Fruit fly (Drosophila melanogaster) whole organism, embryonic: ENCODE measurements around the gene CG34179.
A peak's percentile ranks its signal among the peaks of the same experiment; 100 is the strongest.

Experiments used
- Adf1 ChIP-seq: fragments of 200-800 bp; sonication (Bioruptor generic); IDR thresholded peaks from 2 replicates; pipeline ENCODE4 v1.3.6; 2022; ENCODE audit warnings: missing biosample characterization, missing genetic modification characterization
- Atf-2 ChIP-seq: fragments of 200-800 bp; sonication (Bioruptor generic); optimal IDR thresholded peaks from 2 replicates; lab custom pipeline; 2016; ENCODE audit warnings: missing biosample characterization, missing genetic modification characterization
- B-H1 ChIP-seq: fragments of 200-800 bp; sonication (Bioruptor generic); IDR thresholded peaks from 3 replicates; pipeline ENCODE4 v1.3.6; 2022; ENCODE audit warnings: missing biosample characterization, missing genetic modification characterization
- CG10565 ChIP-seq: fragments of 200-800 bp; sonication (Bioruptor generic); optimal IDR thresholded peaks from 3 replicates; lab custom pipeline; 2016; ENCODE audit warnings: missing biosample characterization, mild to moderate bottlenecking, missing genetic modification characterization
- CG11398 ChIP-seq: fragments of 200-800 bp; sonication (Bioruptor generic); optimal IDR thresholded peaks from 2 replicates; lab custom pipeline; 2016; ENCODE audit warnings: missing biosample characterization, missing genetic modification characterization
- CG11504 ChIP-seq: fragments of 200-800 bp; sonication (Bioruptor generic); optimal IDR thresholded peaks from 3 replicates; lab custom pipeline; 2019; ENCODE audit warnings: missing biosample characterization, mild to moderate bottlenecking, missing genetic modification characterization, moderate library complexity
- CG1233 ChIP-seq: fragments of 200-800 bp; sonication (Bioruptor generic); optimal IDR thresholded peaks from 4 replicates; lab custom pipeline; 2018; ENCODE audit warnings: missing biosample characterization, mild to moderate bottlenecking, missing genetic modification characterization
- CG13123 ChIP-seq: fragments of 200-800 bp; sonication (Bioruptor generic); optimal IDR thresholded peaks from 2 replicates; lab custom pipeline; 2016; ENCODE audit warnings: missing biosample characterization, missing genetic modification characterization
- CG15073 ChIP-seq: fragments of 200-800 bp; sonication (Bioruptor generic); optimal IDR thresholded peaks from 2 replicates; lab custom pipeline; 2016; ENCODE audit warnings: missing biosample characterization, missing genetic modification characterization
- CG16813 ChIP-seq: fragments of 200-800 bp; sonication (Bioruptor generic); IDR thresholded peaks from 3 replicates; pipeline ENCODE4 v1.3.6; 2022; ENCODE audit warnings: missing biosample characterization, missing genetic modification characterization; ENCODE audit not compliant: partially characterized antibody
- CG2678 ChIP-seq: fragments of 200-800 bp; sonication (Bioruptor generic); optimal IDR thresholded peaks from 3 replicates; lab custom pipeline; 2019; ENCODE audit warnings: missing biosample characterization, mild to moderate bottlenecking, missing genetic modification characterization, moderate library complexity
- CG3163 ChIP-seq: fragments of 200-800 bp; sonication (Bioruptor generic); optimal IDR thresholded peaks from 3 replicates; lab custom pipeline; 2016; ENCODE audit warnings: missing biosample characterization, missing genetic modification characterization
- CG32532 ChIP-seq: fragments of 200-800 bp; sonication (Bioruptor generic); IDR thresholded peaks from 2 replicates; pipeline ENCODE4 v1.3.6; 2022; ENCODE audit warnings: missing biosample characterization, missing genetic modification characterization
- CG34422 ChIP-seq: fragments of 200-800 bp; sonication (Bioruptor generic); IDR thresholded peaks from 3 replicates; pipeline ENCODE4 v1.3.6; 2022; ENCODE audit warnings: missing biosample characterization, missing genetic modification characterization
- CG6254 ChIP-seq: fragments of 200-800 bp; sonication (Bioruptor generic); optimal IDR thresholded peaks from 3 replicates; lab custom pipeline; 2017; ENCODE audit warnings: mild to moderate bottlenecking, missing biosample characterization, missing genetic modification reagents, missing genetic modification characterization
- CG6765 ChIP-seq: fragments of 200-800 bp; sonication (Bioruptor generic); optimal IDR thresholded peaks from 3 replicates; lab custom pipeline; 2017; ENCODE audit warnings: missing biosample characterization, mild to moderate bottlenecking, missing genetic modification characterization
- CG7839 ChIP-seq: fragments of 200-800 bp; sonication (Bioruptor generic); optimal IDR thresholded peaks from 3 replicates; lab custom pipeline; 2018; ENCODE audit warnings: missing biosample characterization, mild to moderate bottlenecking, missing genetic modification characterization, moderate library complexity
- CG7928 ChIP-seq: fragments of 200-800 bp; sonication (Bioruptor generic); optimal IDR thresholded peaks from 2 replicates; lab custom pipeline; 2017; ENCODE audit warnings: missing biosample characterization, mild to moderate bottlenecking, missing genetic modification characterization
- CG7963 ChIP-seq: fragments of 200-800 bp; sonication (Bioruptor generic); IDR thresholded peaks from 3 replicates; pipeline ENCODE4 v1.3.6; 2022; ENCODE audit warnings: missing biosample characterization, missing genetic modification characterization; ENCODE audit not compliant: partially characterized antibody
- CG8281 ChIP-seq: fragments of 200-800 bp; sonication (Bioruptor generic); optimal IDR thresholded peaks from 2 replicates; lab custom pipeline; 2018; ENCODE audit warnings: missing biosample characterization, mild to moderate bottlenecking, missing genetic modification characterization, moderate library complexity
- D ChIP-seq, 2 experiments: fragments of 200-800 bp in 1 of 2; fragments of >200 bp in 1 of 2; sonication (Bioruptor generic) in 1 of 2; optimal IDR thresholded peaks; 2 replicates in 1 of 2; 3 replicates in 1 of 2; lab custom pipeline; 2017; ENCODE audit warnings: mild to moderate bottlenecking in 1 of 2, missing biosample characterization in 1 of 2, missing genetic modification characterization in 1 of 2, missing genetic modification reagents in 1 of 2
- Dbx ChIP-seq: fragments of 200-800 bp; sonication (Bioruptor generic); IDR thresholded peaks from 3 replicates; pipeline ENCODE4 v1.3.6; 2022; ENCODE audit warnings: missing biosample characterization, missing genetic modification characterization
- Deaf1 ChIP-seq: fragments of 200-800 bp; optimal IDR thresholded peaks from 3 replicates; lab custom pipeline; 2019; ENCODE audit warnings: missing biosample characterization, mild to moderate bottlenecking, missing genetic modification characterization, moderate library complexity
- Dll ChIP-seq: fragments of 200-800 bp; sonication (Bioruptor generic); IDR thresholded peaks from 4 replicates; pipeline ENCODE4 v1.3.6; 2022; ENCODE audit warnings: missing biosample characterization, missing genetic modification characterization; ENCODE audit not compliant: partially characterized antibody
- Dref ChIP-seq: fragments of 200-800 bp; sonication (Bioruptor generic); IDR thresholded peaks from 2 replicates; pipeline ENCODE4 v1.3.6; 2022; ENCODE audit warnings: missing biosample characterization, missing genetic modification characterization
- ERR ChIP-seq: fragments of 200-800 bp; sonication (Bioruptor generic); optimal IDR thresholded peaks from 2 replicates; lab custom pipeline; 2016; ENCODE audit warnings: missing biosample characterization, missing genetic modification characterization
- Gug ChIP-seq: fragments of 200-800 bp; sonication (Bioruptor generic); IDR thresholded peaks from 4 replicates; pipeline ENCODE4 v1.3.6; 2022; ENCODE audit warnings: missing biosample characterization, missing genetic modification characterization
- Hmx ChIP-seq: fragments of 200-800 bp; sonication (Bioruptor generic); optimal IDR thresholded peaks from 2 replicates; lab custom pipeline; 2016; ENCODE audit warnings: missing biosample characterization, missing genetic modification characterization
- Lim3 ChIP-seq: fragments of 200-800 bp; sonication (Bioruptor generic); IDR thresholded peaks from 2 replicates; pipeline ENCODE4 v1.3.6; 2022; ENCODE audit warnings: missing biosample characterization, missing genetic modification characterization
- Oli ChIP-seq: fragments of 200-800 bp; sonication (Bioruptor generic); optimal IDR thresholded peaks from 2 replicates; lab custom pipeline; 2018; ENCODE audit warnings: missing biosample characterization, mild to moderate bottlenecking, missing genetic modification characterization, moderate library complexity
- TFAM ChIP-seq: fragments of 200-800 bp; sonication (Bioruptor generic); optimal IDR thresholded peaks from 2 replicates; lab custom pipeline; 2017; ENCODE audit warnings: missing biosample characterization, missing genetic modification characterization, inconsistent platforms
- chm ChIP-seq: fragments of 200-800 bp; sonication (Bioruptor generic); IDR thresholded peaks from 2 replicates; pipeline ENCODE4 v1.3.6; 2022; ENCODE audit warnings: missing biosample characterization, missing genetic modification characterization
- crp ChIP-seq, 2 experiments: fragments of 200-800 bp; sonication (Bioruptor generic); optimal IDR thresholded peaks; 2 replicates in 1 of 2; 3 replicates in 1 of 2; lab custom pipeline; 2017; ENCODE audit warnings: missing biosample characterization in 2 of 2, missing genetic modification characterization in 2 of 2, mild to moderate bottlenecking in 1 of 2, moderate library complexity in 1 of 2
- fd3F ChIP-seq: fragments of 200-800 bp; sonication (Bioruptor generic); optimal IDR thresholded peaks from 2 replicates; lab custom pipeline; 2018; ENCODE audit warnings: missing biosample characterization, mild to moderate bottlenecking, missing genetic modification characterization, moderate library complexity
- fd96Cb ChIP-seq: fragments of 200-800 bp; sonication (Bioruptor generic); optimal IDR thresholded peaks from 2 replicates; lab custom pipeline; 2018; ENCODE audit warnings: missing biosample characterization, mild to moderate bottlenecking, missing genetic modification characterization, moderate library complexity
- fru ChIP-seq: fragments of >200 bp; optimal IDR thresholded peaks from 2 replicates; lab custom pipeline; 2017
- gcm ChIP-seq: fragments of 200-800 bp; sonication (Bioruptor generic); optimal IDR thresholded peaks from 2 replicates; lab custom pipeline; 2019; ENCODE audit warnings: missing biosample characterization, mild to moderate bottlenecking, missing genetic modification characterization, moderate library complexity
- gsb ChIP-seq: fragments of 200-800 bp; sonication (Bioruptor generic); IDR thresholded peaks from 2 replicates; pipeline ENCODE4 v1.3.6; 2022; ENCODE audit warnings: missing biosample characterization, missing genetic modification characterization
- jing ChIP-seq: fragments of 200-800 bp; sonication (Bioruptor generic); optimal IDR thresholded peaks from 2 replicates; lab custom pipeline; 2018; ENCODE audit warnings: missing biosample characterization, mild to moderate bottlenecking, missing genetic modification characterization
- mld ChIP-seq: fragments of 200-800 bp; sonication (Bioruptor generic); IDR thresholded peaks from 3 replicates; pipeline ENCODE4 v1.3.6; 2022; ENCODE audit warnings: missing biosample characterization, missing genetic modification characterization; ENCODE audit not compliant: partially characterized antibody
- nau ChIP-seq: fragments of 200-800 bp; sonication (Bioruptor generic); optimal IDR thresholded peaks from 3 replicates; lab custom pipeline; 2017; ENCODE audit warnings: missing biosample characterization, mild to moderate bottlenecking, missing genetic modification characterization, missing genetic modification reagents
- oc ChIP-seq: fragments of 200-800 bp; sonication (Bioruptor generic); optimal IDR thresholded peaks from 2 replicates; lab custom pipeline; 2018; ENCODE audit warnings: missing biosample characterization, mild to moderate bottlenecking, missing genetic modification characterization, moderate library complexity
- odd ChIP-seq: fragments of 200-800 bp; sonication (Bioruptor generic); optimal IDR thresholded peaks from 2 replicates; lab custom pipeline; 2017; ENCODE audit warnings: missing biosample characterization, mild to moderate bottlenecking, missing genetic modification characterization
- peb ChIP-seq: fragments of 200-800 bp; sonication (Bioruptor generic); IDR thresholded peaks from 2 replicates; pipeline ENCODE4 v1.3.6; 2022; ENCODE audit warnings: missing biosample characterization, missing genetic modification characterization
- phol ChIP-seq: fragments of 200-800 bp; sonication (Bioruptor generic); optimal IDR thresholded peaks from 3 replicates; lab custom pipeline; 2018; ENCODE audit warnings: missing biosample characterization, mild to moderate bottlenecking, missing genetic modification characterization, moderate library complexity
- sd ChIP-seq: fragments of 200-800 bp; sonication (Bioruptor generic); optimal IDR thresholded peaks from 3 replicates; lab custom pipeline; 2018; ENCODE audit warnings: missing biosample characterization, mild to moderate bottlenecking, missing genetic modification characterization, moderate library complexity
- sens ChIP-seq: fragments of 200-800 bp; sonication (Bioruptor generic); peaks from one replicate; lab custom pipeline; 2016; ENCODE audit warnings: missing biosample characterization, missing genetic modification characterization
- slbo ChIP-seq: fragments of 200-800 bp; sonication (Bioruptor generic); IDR thresholded peaks from 2 replicates; pipeline ENCODE4 v1.3.6; 2022; ENCODE audit warnings: missing biosample characterization, missing genetic modification characterization
- slou ChIP-seq: fragments of 200-800 bp; sonication (Bioruptor generic); optimal IDR thresholded peaks from 3 replicates; lab custom pipeline; 2016; ENCODE audit warnings: missing biosample characterization, missing genetic modification characterization
- unpg ChIP-seq: fragments of 200-800 bp; sonication (Bioruptor generic); optimal IDR thresholded peaks from 3 replicates; lab custom pipeline; 2018; ENCODE audit warnings: missing biosample characterization, mild to moderate bottlenecking, missing genetic modification characterization, moderate library complexity
- vnd ChIP-seq: fragments of 200-800 bp; sonication (Bioruptor generic); IDR thresholded peaks from 3 replicates; pipeline ENCODE4 v1.3.6; 2022; ENCODE audit warnings: missing biosample characterization, missing genetic modification characterization; ENCODE audit not compliant: partially characterized antibody

Gene CG34179

dm6 chr2L:6022793-6023192 is 25.7 kb downstream of the CG34179 start (continued):
- TF ChIP-seq CG13123 (GFP tag; lab: Kevin White, UChicago) (no peak), CG34422 (GFP tag; lab: Robert Waterston, UW) (no peak), CG7963 (GFP tag; lab: Robert Waterston, UW) (no peak), fd96Cb (tag; lab: Kevin White, UChicago) (peak; percentile 23), CG15073 (no peak), CG6254 (GFP tag; lab: Kevin White, UChicago) (peak; percentile 1), CG11504 (tag; lab: Kevin White, UChicago) (no peak), CG32532 (GFP tag; lab: Robert Waterston, UW) (no peak), Deaf1 (tag; lab: Kevin White, UChicago) (no peak), chm (GFP tag; lab: Robert Waterston, UW) (no peak), vnd (no peak), slou (GFP tag; lab: Kevin White, UChicago) (no peak), fru (lab: Kevin White, UChicago) (no peak), oc (tag; lab: Kevin White, UChicago) (no peak), CG10565 (GFP tag; lab: Kevin White, UChicago) (no peak), CG7839 (tag; lab: Kevin White, UChicago) (peak; percentile 42), crp (GFP tag; optimal IDR thresholded peaks at IDR 0.05; lab: Kevin White, UChicago) (no peak), Gug (GFP tag; lab: Robert Waterston, UW) (0 out of 4 replicates have a peak, but pooled peaks have one; percentile 36), Dref (GFP tag; lab: Robert Waterston, UW) (no peak), CG1233 (no peak), Dbx (GFP tag; lab: Robert Waterston, UW) (no peak), gsb (GFP tag; lab: Robert Waterston, UW) (no peak), peb (GFP tag; lab: Robert Waterston, UW) (no peak), Atf-2 (GFP tag; lab: Kevin White, UChicago) (no peak), Adf1 (GFP tag; lab: Robert Waterston, UW) (no peak), sens (GFP tag; lab: Kevin White, UChicago) (no peak), sd (tag; lab: Kevin White, UChicago) (no peak), B-H1 (GFP tag; lab: Robert Waterston, UW) (no peak), unpg (GFP tag; lab: Kevin White, UChicago) (no peak), odd (GFP tag; lab: Kevin White, UChicago) (no peak), mld (GFP tag; lab: Robert Waterston, UW) (no peak), CG6765 (GFP tag; lab: Kevin White, UChicago) (no peak), TFAM (no peak), CG11398 (GFP tag; lab: Kevin White, UChicago) (no peak), nau (GFP tag; lab: Kevin White, UChicago) (no peak), CG7928 (GFP tag; lab: Kevin White, UChicago) (no peak), ERR (GFP tag; lab: Kevin White, UChicago) (no peak), CG2678 (tag; lab: Kevin White, UChicago) (peak; percentile 56), CG3163 (GFP tag; lab: Kevin White, UChicago) (no peak), Oli (no peak), gcm (no peak), Dll (GFP tag; lab: Robert Waterston, UW) (no peak), Hmx (no peak), jing (GFP tag; lab: Kevin White, UChicago) (no peak), CG16813 (GFP tag; lab: Robert Waterston, UW) (no peak), slbo (GFP tag; lab: Robert Waterston, UW) (no peak), Lim3 (GFP tag; lab: Robert Waterston, UW) (no peak), phol (peak; percentile 58), D (optimal IDR thresholded peaks at IDR 0.05; lab: Kevin White, UChicago) (no peak), D (GFP tag; optimal IDR thresholded peaks at IDR 0.05; lab: Kevin White, UChicago) (peak; percentile 10), CG8281 (tag; lab: Kevin White, UChicago) (no peak), fd3F (GFP tag; lab: Kevin White, UChicago) (no peak)
